Worm (Caenorhabditis elegans) whole organism, L3 larva: Measurements from ENCODE around the gene C02B8.6.
A peak's percentile ranks its signal among the peaks of the same experiment; 100 is the strongest.

Source experiments
- R02D3.7 ChIP-seq: fragments of 150-350 bp; optimal IDR thresholded peaks from 2 replicates; lab custom pipeline; 2014; ENCODE audit warnings: missing biosample characterization, missing genetic modification characterization
- ZK546.5 ChIP-seq: sonication (generic microtip); optimal IDR thresholded peaks from 2 replicates; lab custom pipeline; 2017; ENCODE audit warnings: missing biosample characterization, missing genetic modification characterization
- aly-2 ChIP-seq: fragments of 150-350 bp; optimal IDR thresholded peaks from 2 replicates; lab custom pipeline; 2014; ENCODE audit warnings: missing biosample characterization, missing genetic modification characterization
- ama-1 ChIP-seq: fragments of 150-350 bp; optimal IDR thresholded peaks from 2 replicates; lab custom pipeline; 2018
- ceh-16 ChIP-seq: sonication (generic microtip); optimal IDR thresholded peaks from 2 replicates; lab custom pipeline; 2017; ENCODE audit warnings: missing biosample characterization, missing genetic modification characterization
- ceh-28 ChIP-seq: fragments of 150-350 bp; optimal IDR thresholded peaks from 2 replicates; lab custom pipeline; 2014; ENCODE audit warnings: missing biosample characterization, missing genetic modification reagents, missing genetic modification characterization
- ceh-82 ChIP-seq: fragments of 150-350 bp; optimal IDR thresholded peaks from 2 replicates; lab custom pipeline; 2014; ENCODE audit warnings: missing biosample characterization, missing genetic modification characterization
- ceh-9 ChIP-seq: sonication (generic microtip); optimal IDR thresholded peaks from 2 replicates; lab custom pipeline; 2018; ENCODE audit warnings: missing biosample characterization, missing genetic modification characterization
- daf-12 ChIP-seq: fragments of 150-350 bp; optimal IDR thresholded peaks from 2 replicates; lab custom pipeline; 2014; ENCODE audit warnings: missing biosample characterization, missing genetic modification reagents, missing genetic modification characterization
- egl-27 ChIP-seq: sonication (generic microtip); optimal IDR thresholded peaks from 4 replicates; lab custom pipeline; 2017; ENCODE audit warnings: missing biosample characterization, missing genetic modification reagents, missing genetic modification characterization
- elt-1 ChIP-seq: fragments of 150-350 bp; optimal IDR thresholded peaks from 2 replicates; lab custom pipeline; 2014; ENCODE audit warnings: missing biosample characterization, missing genetic modification characterization
- elt-2 ChIP-seq: sonication (generic microtip); optimal IDR thresholded peaks from 2 replicates; lab custom pipeline; 2016; ENCODE audit warnings: missing genetic modification reagents, mild to moderate bottlenecking, missing genetic modification characterization, missing compliant biosample characterization
- elt-3 ChIP-seq, 3 experiments: fragments of 150-350 bp in 1 of 3; sonication (generic microtip) in 2 of 3; optimal IDR thresholded peaks; 2 replicates in 2 of 3; 4 replicates in 1 of 3; lab custom pipeline; 2014 to 2017; ENCODE audit warnings: missing biosample characterization in 3 of 3, missing genetic modification characterization in 3 of 3
- fkh-10 ChIP-seq: sonication (generic microtip); optimal IDR thresholded peaks from 2 replicates; lab custom pipeline; 2017; ENCODE audit warnings: missing biosample characterization, missing genetic modification reagents, missing genetic modification characterization
- fkh-2 ChIP-seq: fragments of 150-350 bp; optimal IDR thresholded peaks from 2 replicates; lab custom pipeline; 2014; ENCODE audit warnings: missing biosample characterization, missing genetic modification reagents, missing genetic modification characterization
- fos-1 ChIP-seq: fragments of 150-350 bp; optimal IDR thresholded peaks from 2 replicates; lab custom pipeline; 2014; ENCODE audit warnings: missing biosample characterization, missing genetic modification characterization
- hmg-11 ChIP-seq: sonication (generic microtip); optimal IDR thresholded peaks from 2 replicates; lab custom pipeline; 2016; ENCODE audit warnings: missing genetic modification characterization, missing compliant biosample characterization
- jun-1 ChIP-seq: fragments of 150-350 bp; optimal IDR thresholded peaks from 2 replicates; lab custom pipeline; 2014; ENCODE audit warnings: missing biosample characterization, missing genetic modification reagents, missing genetic modification characterization
- lin-15B ChIP-seq: fragments of 150-350 bp; optimal IDR thresholded peaks from 2 replicates; lab custom pipeline; 2014; ENCODE audit warnings: missing biosample characterization, missing genetic modification characterization
- lsy-12 ChIP-seq: sonication (generic microtip); optimal IDR thresholded peaks from 2 replicates; lab custom pipeline; 2016; ENCODE audit warnings: mild to moderate bottlenecking, missing genetic modification characterization, missing compliant biosample characterization
- mdl-1 ChIP-seq: fragments of 150-350 bp; optimal IDR thresholded peaks from 2 replicates; lab custom pipeline; 2014; ENCODE audit warnings: missing biosample characterization, missing genetic modification characterization
- mml-1 ChIP-seq: fragments of 150-350 bp; sonication (generic microtip); optimal IDR thresholded peaks from 3 replicates; lab custom pipeline; 2014; ENCODE audit warnings: missing biosample characterization, missing genetic modification characterization
- nfya-1 ChIP-seq: sonication (generic microtip); optimal IDR thresholded peaks from 2 replicates; lab custom pipeline; 2017; ENCODE audit warnings: missing genetic modification characterization, mild to moderate bottlenecking, missing compliant biosample characterization, antibody characterized with exemption, moderate library complexity; ENCODE audit not compliant: insufficient read depth
- nhr-11 ChIP-seq: fragments of 150-350 bp; optimal IDR thresholded peaks from 2 replicates; lab custom pipeline; 2014; ENCODE audit warnings: missing biosample characterization, missing genetic modification characterization
- nhr-12 ChIP-seq: fragments of 150-350 bp; optimal IDR thresholded peaks from 2 replicates; lab custom pipeline; 2014; ENCODE audit warnings: missing biosample characterization, missing genetic modification characterization
- nhr-23 ChIP-seq: fragments of 150-350 bp; optimal IDR thresholded peaks from 2 replicates; lab custom pipeline; 2014; ENCODE audit warnings: missing biosample characterization, missing genetic modification reagents, missing genetic modification characterization
- nhr-25 ChIP-seq: sonication (generic microtip); optimal IDR thresholded peaks from 2 replicates; lab custom pipeline; 2017; ENCODE audit warnings: missing biosample characterization, missing genetic modification characterization
- nhr-28 ChIP-seq: fragments of 150-350 bp; optimal IDR thresholded peaks from 2 replicates; lab custom pipeline; 2014; ENCODE audit warnings: missing biosample characterization, missing genetic modification characterization
- nhr-43 ChIP-seq: sonication (generic microtip); optimal IDR thresholded peaks from 2 replicates; lab custom pipeline; 2016; ENCODE audit warnings: mild to moderate bottlenecking, missing genetic modification characterization, missing compliant biosample characterization; ENCODE audit not compliant: poor library complexity, severe bottlenecking
- nhr-67 ChIP-seq: fragments of 150-350 bp; optimal IDR thresholded peaks from 2 replicates; lab custom pipeline; 2014; ENCODE audit warnings: missing biosample characterization, missing genetic modification characterization
- nhr-76 ChIP-seq: fragments of 150-350 bp; sonication (generic microtip); optimal IDR thresholded peaks from 5 replicates; lab custom pipeline; 2014; ENCODE audit warnings: missing biosample characterization, missing genetic modification characterization
- nhr-77 ChIP-seq: fragments of 150-350 bp; optimal IDR thresholded peaks from 2 replicates; lab custom pipeline; 2014; ENCODE audit warnings: missing biosample characterization, missing genetic modification characterization
- pha-4 ChIP-seq: fragments of 150-350 bp; optimal IDR thresholded peaks from 2 replicates; lab custom pipeline; 2014; ENCODE audit warnings: missing biosample characterization, missing genetic modification reagents, missing genetic modification characterization
- pqm-1 ChIP-seq: fragments of 150-350 bp; optimal IDR thresholded peaks from 2 replicates; lab custom pipeline; 2017; ENCODE audit warnings: missing biosample characterization, missing genetic modification characterization, inconsistent platforms
- sea-2 ChIP-seq: fragments of 150-350 bp; sonication (generic microtip); optimal IDR thresholded peaks from 4 replicates; lab custom pipeline; 2014; ENCODE audit warnings: missing biosample characterization, missing genetic modification reagents, missing genetic modification characterization
- snpc-4 ChIP-seq: fragments of 150-350 bp; optimal IDR thresholded peaks from 2 replicates; lab custom pipeline; 2014; ENCODE audit warnings: missing biosample characterization, missing genetic modification characterization
- tbx-2 ChIP-seq: sonication (generic microtip); optimal IDR thresholded peaks from 2 replicates; lab custom pipeline; 2016; ENCODE audit warnings: mild to moderate bottlenecking, missing genetic modification characterization, missing compliant biosample characterization
- unc-39 ChIP-seq: sonication (generic microtip); optimal IDR thresholded peaks from 4 replicates; lab custom pipeline; 2017; ENCODE audit warnings: missing biosample characterization, missing genetic modification characterization
- ztf-11 ChIP-seq: fragments of 150-350 bp; optimal IDR thresholded peaks from 2 replicates; lab custom pipeline; 2014; ENCODE audit warnings: missing biosample characterization, missing genetic modification characterization
- ztf-4 ChIP-seq: fragments of 150-350 bp; optimal IDR thresholded peaks from 2 replicates; lab custom pipeline; 2014; ENCODE audit warnings: missing biosample characterization, missing genetic modification characterization

Gene C02B8.6

DNA sequence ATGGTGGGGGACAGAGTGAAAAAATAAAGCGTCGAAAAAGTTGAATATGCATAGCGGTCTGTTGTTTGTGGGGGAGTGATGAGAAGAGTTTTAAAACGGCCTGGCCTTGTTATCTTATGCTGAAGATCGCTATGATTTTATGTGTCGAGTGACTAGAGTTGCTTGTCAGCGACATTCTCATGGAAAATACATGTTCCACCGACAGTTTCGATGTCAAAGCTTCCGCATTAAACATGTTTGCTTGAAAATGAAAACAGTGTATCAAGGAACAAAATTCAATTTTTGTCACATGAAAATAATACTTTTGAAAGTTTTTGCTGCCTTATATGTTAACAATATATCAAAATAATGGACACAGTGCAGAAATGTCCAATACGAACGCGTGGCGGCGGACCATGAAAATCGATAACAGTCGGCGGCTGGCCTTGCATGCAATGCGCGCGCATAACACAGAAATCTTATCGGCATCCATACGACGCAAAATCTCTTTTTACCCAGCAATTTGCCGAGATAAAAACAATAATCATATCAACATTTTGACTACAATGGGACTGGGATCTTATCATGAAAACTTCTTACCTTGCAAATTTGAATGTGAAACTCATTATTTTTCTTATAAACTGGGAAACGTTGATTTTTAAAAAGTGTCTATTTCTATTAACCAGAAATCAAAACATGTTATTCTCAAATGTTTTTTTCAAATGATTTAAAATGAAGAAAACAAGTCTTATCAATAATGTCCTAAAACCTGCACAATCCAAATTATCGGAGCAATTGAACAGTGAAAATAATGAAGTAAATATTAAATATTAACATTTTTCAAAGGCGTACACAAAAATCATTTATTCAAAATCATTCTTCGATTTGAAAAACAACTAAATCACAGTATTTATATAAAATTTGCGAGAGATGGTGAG is 49.1 kb downstream of the C02B8.6 start:
- TF ChIP-seq fos-1 (tag; lab: Kevin White, UChicago) (peak; percentile 3), ceh-28 (peak; percentile 63), nhr-43 (no peak)

DNA sequence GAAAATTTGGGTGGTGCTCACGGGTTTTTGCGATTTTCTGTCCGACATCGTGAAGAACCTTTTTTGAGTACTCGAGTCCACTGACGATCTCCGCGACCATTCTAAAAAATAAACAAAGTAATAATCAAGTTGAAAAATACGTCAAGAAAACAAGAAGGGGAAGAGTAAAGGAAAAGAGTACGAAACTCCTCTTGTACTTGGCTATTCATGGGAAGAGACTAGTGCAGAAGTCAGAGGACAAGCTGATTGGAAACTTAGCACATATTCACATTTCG is 49.7 kb downstream of the C02B8.6 start, which contains the start of gene dao-3:
dao-3 (minus strand) TSS at position 101 of the 275 bp plus-strand sequence.
- TF ChIP-seq lin-15B (tag; lab: Kevin White, UChicago) (no peak), ztf-4 (tag; lab: Kevin White, UChicago) (no peak), fkh-2 (tag; lab: Kevin White, UChicago) (no peak), ceh-9 (tag; lab: Kevin White, UChicago) (no peak), pha-4 (tag; lab: Kevin White, UChicago) (no peak), ztf-11 (tag; lab: Kevin White, UChicago) (no peak), nhr-76 (tag; lab: Kevin White, UChicago) (no peak)

DNA sequence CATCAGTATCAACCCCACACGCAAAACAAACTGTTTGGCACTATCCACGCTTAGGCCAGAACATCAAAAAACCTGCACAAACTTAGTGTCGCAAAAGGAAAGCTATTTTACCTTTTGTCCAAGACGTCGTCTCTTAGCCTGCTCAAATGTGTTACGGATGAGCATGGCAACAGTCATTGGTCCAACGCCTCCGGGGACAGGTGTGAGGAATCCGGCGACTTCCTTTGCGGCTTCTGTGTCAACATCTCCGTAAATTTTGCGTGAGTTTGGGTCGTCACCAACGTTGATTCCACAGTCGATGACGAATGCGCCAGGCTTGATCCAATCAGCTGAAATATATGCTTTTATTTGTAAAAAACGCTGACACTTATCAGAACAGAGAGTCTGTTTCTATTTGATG is 51.5 kb downstream of the C02B8.6 start:
- TF ChIP-seq mml-1 (no peak), ceh-16 (no peak), ztf-4 (tag; lab: Kevin White, UChicago) (no peak), pha-4 (tag; lab: Kevin White, UChicago) (no peak), ceh-28 (no peak), sea-2 (GFP tag; lab: Kevin White, UChicago) (no peak), elt-2 (tag; lab: Kevin White, UChicago) (no peak), egl-27 (tag; lab: Kevin White, UChicago) (no peak), nhr-11 (tag; lab: Kevin White, UChicago) (no peak), lsy-12 (tag; lab: Kevin White, UChicago) (no peak), tbx-2 (tag; lab: Kevin White, UChicago) (no peak), daf-12 (no peak), elt-1 (tag; lab: Kevin White, UChicago) (no peak), pqm-1 (no peak), nhr-77 (tag; lab: Kevin White, UChicago) (no peak)

DNA sequence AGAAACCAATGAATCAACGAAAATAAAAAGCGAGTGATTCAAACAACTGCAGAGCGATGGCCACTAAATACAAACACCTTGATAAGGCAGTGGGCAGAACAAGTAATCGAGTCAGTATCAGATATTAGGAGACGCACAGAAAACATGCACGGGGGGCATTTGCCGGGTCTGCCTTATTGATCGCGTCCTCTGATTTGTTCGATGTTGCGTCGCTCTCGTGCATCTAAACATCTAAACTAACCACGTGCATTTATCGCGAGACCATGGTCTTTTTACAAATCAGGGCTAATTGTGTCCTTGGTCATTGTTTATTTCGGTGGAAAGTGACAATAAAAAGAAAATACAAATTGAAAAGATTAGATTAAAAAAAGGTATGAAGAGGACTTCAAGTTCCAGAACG is 52.2 kb downstream of the C02B8.6 start, which contains the start of gene K07E3.4:
K07E3.4 (minus strand) TSS at position 100 of the 400 bp plus-strand sequence.
- TF ChIP-seq jun-1 (peak; percentile 53), aly-2 (tag; lab: Kevin White, UChicago) (no peak), nhr-67 (tag; lab: Kevin White, UChicago) (no peak), nhr-12 (tag; lab: Kevin White, UChicago) (no peak), elt-2 (tag; lab: Kevin White, UChicago) (peak; percentile 78), R02D3.7 (tag; lab: Kevin White, UChicago) (no peak), elt-1 (tag; lab: Kevin White, UChicago) (peak; percentile 85), fkh-10 (GFP tag; lab: Kevin White, UChicago) (no peak), sea-2 (GFP tag; lab: Kevin White, UChicago) (no peak), nhr-23 (tag; lab: Kevin White, UChicago) (peak; percentile 67), ceh-82 (tag; lab: Kevin White, UChicago) (no peak), fos-1 (tag; lab: Kevin White, UChicago) (no peak), ZK546.5 (no peak), ama-1 (lab: Kevin White, UChicago) (no peak), pqm-1 (peak; percentile 71), elt-3 (tag; optimal IDR thresholded peaks at IDR 0.05; lab: Kevin White, UChicago) (peak in 1 of 3 experiments; percentile 62), ztf-4 (tag; lab: Kevin White, UChicago) (no peak), hmg-11 (tag; lab: Kevin White, UChicago) (no peak), lin-15B (tag; lab: Kevin White, UChicago) (no peak), unc-39 (tag; lab: Kevin White, UChicago) (no peak), mdl-1 (tag; lab: Kevin White, UChicago) (peak; percentile 88), nhr-43 (peak; percentile 78), nhr-77 (tag; lab: Kevin White, UChicago) (no peak), ceh-28 (peak; percentile 77), nhr-28 (no peak), nfya-1 (peak; percentile 43), nhr-11 (tag; lab: Kevin White, UChicago) (no peak), nhr-76 (tag; lab: Kevin White, UChicago) (peak; percentile 14), nhr-25 (peak; percentile 82), snpc-4 (tag; lab: Kevin White, UChicago) (peak; percentile 12)
